Worm (Caenorhabditis elegans): Measurements from ENCODE around the gene oac-4.
"Not testable (repeated sequence)": the region's sequence is repeated elsewhere in the genome, so short reads cannot be mapped to it uniquely, and the experiment has no call there.

oac-4 gene

ce11 chrII:3823855-3824254 is 12.0 kb downstream of the oac-4 start, which contains the start of gene skr-15:
Gene skr-15, plus strand, starts transcription at chrII:3824155.
- TF ChIP-seq unc-62 (GFP tag; optimal IDR thresholded peaks at IDR 0.05), result no peak

- no peak for TF ChIP-seq unc-62 (GFP tag; optimal IDR thresholded peaks at IDR 0.05)
These were observed 14.6 kb downstream of the oac-4 start, which contains the start of gene F54D10.7 for ce11 chrII:3821248-3821647. Gene F54D10.7, minus strand, starts transcription at chrII:3821296.

- not testable (repeated sequence) for TF ChIP-seq unc-62 (GFP tag; optimal IDR thresholded peaks at IDR 0.05)
These were observed 19.5 kb downstream of the oac-4 start, which contains the start of gene fbxa-24 for ce11 chrII:3816251-3816849. Gene fbxa-24, plus strand, starts transcription at chrII:3816526.

- TF ChIP-seq unc-62 (GFP tag; optimal IDR thresholded peaks at IDR 0.05), result no peak
These were observed 20.2 kb downstream of the oac-4 start for ce11 chrII:3815445-3816208.

ce11 chrII:3811816-3812332 is 23.9 kb downstream of the oac-4 start, which contains the start of gene lido-15:
Gene lido-15, plus strand, starts transcription at chrII:3812282.
- no peak for TF ChIP-seq unc-62 (GFP tag; optimal IDR thresholded peaks at IDR 0.05)

- TF ChIP-seq unc-62 (GFP tag; optimal IDR thresholded peaks at IDR 0.05), result no peak
These were observed 25.3 kb downstream of the oac-4 start for ce11 chrII:3810550-3810949.

ce11 chrII:3808643-3809042 is 27.2 kb downstream of the oac-4 start:
- no peak for TF ChIP-seq unc-62 (GFP tag; optimal IDR thresholded peaks at IDR 0.05)

- no peak for TF ChIP-seq unc-62 (GFP tag; optimal IDR thresholded peaks at IDR 0.05)
These were observed 27.7 kb downstream of the oac-4 start, which contains the start of gene F54D10.5 for ce11 chrII:3808104-3808503. Gene F54D10.5, minus strand, starts transcription at chrII:3808177.

ce11 chrII:3806964-3807363 is 28.9 kb downstream of the oac-4 start, which contains the start of gene F54D10.4:
Gene F54D10.4, minus strand, starts transcription at chrII:3807064.
- TF ChIP-seq unc-62 (GFP tag; optimal IDR thresholded peaks at IDR 0.05), result no peak

- no peak for TF ChIP-seq unc-62 (GFP tag; optimal IDR thresholded peaks at IDR 0.05)
These were observed 30.3 kb downstream of the oac-4 start for ce11 chrII:3805518-3805917.

- no peak for TF ChIP-seq unc-62 (GFP tag; optimal IDR thresholded peaks at IDR 0.05)
These were observed 32.6 kb downstream of the oac-4 start, which contains the start of gene ins-32 for ce11 chrII:3803219-3803618. Gene ins-32, minus strand, starts transcription at chrII:3803319.

ce11 chrII:3795323-3795722 is 40.5 kb downstream of the oac-4 start, which contains the start of gene Y8A9A.2:
Gene Y8A9A.2, plus strand, starts transcription at chrII:3795623.
- no peak for TF ChIP-seq unc-62 (GFP tag; optimal IDR thresholded peaks at IDR 0.05)

ce11 chrII:3793336-3793735 is 42.5 kb downstream of the oac-4 start, which contains the start of gene fbxb-99:
Gene fbxb-99, minus strand, starts transcription at chrII:3793436.
- no peak for TF ChIP-seq unc-62 (GFP tag; optimal IDR thresholded peaks at IDR 0.05)

ce11 chrII:3788356-3788962 is 47.4 kb downstream of the oac-4 start:
- TF ChIP-seq unc-62 (GFP tag; optimal IDR thresholded peaks at IDR 0.05), result no peak

ce11 chrII:3787151-3787550 is 48.7 kb downstream of the oac-4 start, which contains the start of gene T24E12.13:
Gene T24E12.13, plus strand, starts transcription at chrII:3787451.
- TF ChIP-seq unc-62 (GFP tag; optimal IDR thresholded peaks at IDR 0.05), result no peak

ce11 chrII:3786538-3786937 is 49.3 kb downstream of the oac-4 start:
- TF ChIP-seq unc-62 (GFP tag; optimal IDR thresholded peaks at IDR 0.05), result no peak

Data from whole organism, dauer.